Fruit fly (Drosophila melanogaster) whole organism, embryonic: ENCODE data around the gene CG32298.

Experiments used
- Aef1 ChIP-seq: fragments of 200-800 bp; sonication (Bioruptor generic); IDR thresholded peaks from 3 replicates; pipeline ENCODE4 v1.3.6; 2022; ENCODE audit warnings: missing biosample characterization, missing genetic modification characterization
- BEAF-32 ChIP-seq: fragments of 200-800 bp; sonication (Bioruptor generic); optimal IDR thresholded peaks from 3 replicates; lab custom pipeline; 2017; ENCODE audit warnings: missing biosample characterization, missing genetic modification characterization, mild to moderate bottlenecking, moderate library complexity, missing genetic modification reagents
- CG10274 ChIP-seq: fragments of 200-800 bp; sonication (Bioruptor generic); optimal IDR thresholded peaks from 3 replicates; lab custom pipeline; 2017; ENCODE audit warnings: missing biosample characterization, mild to moderate bottlenecking, missing genetic modification characterization
- CG10321 ChIP-seq: fragments of 200-800 bp; sonication (Bioruptor generic); IDR thresholded peaks from 2 replicates; pipeline ENCODE4 v1.3.6; 2022; ENCODE audit warnings: missing biosample characterization, missing genetic modification characterization
- CG13424 ChIP-seq: fragments of 200-800 bp; sonication (Bioruptor generic); optimal IDR thresholded peaks from 2 replicates; lab custom pipeline; 2019; ENCODE audit warnings: missing biosample characterization, mild to moderate bottlenecking, missing genetic modification characterization, moderate library complexity
- CG15269 ChIP-seq: fragments of 200-800 bp; sonication (Bioruptor generic); optimal IDR thresholded peaks from 2 replicates; lab custom pipeline; 2018; ENCODE audit warnings: missing biosample characterization, mild to moderate bottlenecking, missing genetic modification characterization, moderate library complexity
- CG15514 ChIP-seq: fragments of 200-800 bp; sonication (Bioruptor generic); optimal IDR thresholded peaks from 3 replicates; lab custom pipeline; 2017; ENCODE audit warnings: missing biosample characterization, missing genetic modification characterization, mild to moderate bottlenecking, moderate library complexity, missing genetic modification reagents
- CG17328 ChIP-seq: fragments of 200-800 bp; sonication (Bioruptor generic); IDR thresholded peaks from 2 replicates; pipeline ENCODE4 v1.3.6; 2022; ENCODE audit warnings: missing biosample characterization, missing genetic modification characterization
- CG18619 ChIP-seq: fragments of 200-800 bp; sonication (Bioruptor generic); optimal IDR thresholded peaks from 3 replicates; lab custom pipeline; 2017; ENCODE audit warnings: missing biosample characterization, mild to moderate bottlenecking, missing genetic modification characterization
- CG2116 ChIP-seq: fragments of 200-800 bp; sonication (Bioruptor generic); optimal IDR thresholded peaks from 3 replicates; lab custom pipeline; 2018; ENCODE audit warnings: missing biosample characterization, mild to moderate bottlenecking, missing genetic modification characterization
- CG3407 ChIP-seq: fragments of 200-800 bp; sonication (Bioruptor generic); optimal IDR thresholded peaks from 2 replicates; lab custom pipeline; 2018; ENCODE audit warnings: missing biosample characterization, mild to moderate bottlenecking, missing genetic modification characterization
- CG4282 ChIP-seq: fragments of 200-800 bp; sonication (Bioruptor generic); optimal IDR thresholded peaks from 2 replicates; lab custom pipeline; 2016; ENCODE audit warnings: missing biosample characterization, missing genetic modification characterization
- CG4404 ChIP-seq: fragments of 200-800 bp; sonication (Bioruptor generic); IDR thresholded peaks from 2 replicates; pipeline ENCODE4 v1.3.6; 2022; ENCODE audit warnings: missing biosample characterization, missing genetic modification characterization
- CG6854 ChIP-seq: fragments of 200-800 bp; sonication (Bioruptor generic); optimal IDR thresholded peaks from 3 replicates; lab custom pipeline; 2017; ENCODE audit warnings: missing biosample characterization, mild to moderate bottlenecking, missing genetic modification characterization
- CG8290 ChIP-seq, 3 experiments: fragments of 200-800 bp; sonication (Bioruptor generic); optimal IDR thresholded peaks; 2 replicates each; lab custom pipeline; 2016 to 2019; ENCODE audit warnings: missing biosample characterization in 3 of 3, missing genetic modification characterization in 3 of 3, mild to moderate bottlenecking in 2 of 3, moderate library complexity in 1 of 3
- CG9817 ChIP-seq: fragments of 200-800 bp; sonication (Bioruptor generic); optimal IDR thresholded peaks from 2 replicates; lab custom pipeline; 2018; ENCODE audit warnings: missing biosample characterization, mild to moderate bottlenecking, missing genetic modification characterization, moderate library complexity
- Camta ChIP-seq: fragments of 200-800 bp; sonication (Bioruptor generic); optimal IDR thresholded peaks from 2 replicates; lab custom pipeline; 2016; ENCODE audit warnings: missing biosample characterization, missing genetic modification characterization
- D19A ChIP-seq: fragments of 200-800 bp; optimal IDR thresholded peaks from 3 replicates; lab custom pipeline; 2019; ENCODE audit warnings: missing biosample characterization, mild to moderate bottlenecking, missing genetic modification characterization, moderate library complexity
- Dip2 ChIP-seq: fragments of 200-800 bp; sonication (Bioruptor generic); IDR thresholded peaks from 2 replicates; pipeline ENCODE4 v1.3.6; 2022; ENCODE audit warnings: missing biosample characterization, missing genetic modification characterization
- Ets97D ChIP-seq: fragments of 200-800 bp; sonication (Bioruptor generic); optimal IDR thresholded peaks from 3 replicates; lab custom pipeline; 2016; ENCODE audit warnings: missing biosample characterization, missing genetic modification characterization
- Fer2 ChIP-seq: fragments of 200-800 bp; sonication (Bioruptor generic); optimal IDR thresholded peaks from 2 replicates; lab custom pipeline; 2018; ENCODE audit warnings: missing biosample characterization, mild to moderate bottlenecking, missing genetic modification characterization, moderate library complexity
- Fer3 ChIP-seq: fragments of 200-800 bp; sonication (Bioruptor generic); optimal IDR thresholded peaks from 2 replicates; lab custom pipeline; 2018; ENCODE audit warnings: missing biosample characterization, mild to moderate bottlenecking, missing genetic modification characterization, moderate library complexity
- Jarid2 ChIP-seq: fragments of 200-800 bp; sonication (Bioruptor generic); optimal IDR thresholded peaks from 3 replicates; lab custom pipeline; 2017; ENCODE audit warnings: mild to moderate bottlenecking, missing biosample characterization, missing genetic modification reagents, missing genetic modification characterization
- Kr ChIP-seq: fragments of 200-800 bp; sonication (Bioruptor generic); optimal IDR thresholded peaks from 2 replicates; lab custom pipeline; 2017; ENCODE audit warnings: missing biosample characterization, mild to moderate bottlenecking, missing genetic modification characterization
- Max ChIP-seq: fragments of 200-800 bp; sonication (Bioruptor generic); optimal IDR thresholded peaks from 2 replicates; lab custom pipeline; 2016; ENCODE audit warnings: missing biosample characterization, mild to moderate bottlenecking, missing genetic modification characterization
- Rx ChIP-seq: fragments of 200-800 bp; sonication (Bioruptor generic); IDR thresholded peaks from 2 replicates; pipeline ENCODE4 v1.3.6; 2022; ENCODE audit warnings: missing biosample characterization, missing genetic modification characterization
- Spps ChIP-seq: fragments of 200-800 bp; sonication (Bioruptor generic); optimal IDR thresholded peaks from 2 replicates; lab custom pipeline; 2018; ENCODE audit warnings: missing biosample characterization, mild to moderate bottlenecking, missing genetic modification characterization
- Trl ChIP-seq, 3 experiments: fragments of >200 bp in 2 of 3; fragments of 200-800 bp in 1 of 3; sonication (Bioruptor generic) in 1 of 3; optimal IDR thresholded peaks; 2 replicates in 1 of 3; 3 replicates in 2 of 3; lab custom pipeline; 2016 to 2017; ENCODE audit warnings: missing biosample characterization in 1 of 3, missing genetic modification characterization in 1 of 3
- Vsx1 ChIP-seq: fragments of 200-800 bp; sonication (Bioruptor generic); optimal IDR thresholded peaks from 2 replicates; lab custom pipeline; 2017; ENCODE audit warnings: missing biosample characterization, mild to moderate bottlenecking, missing genetic modification characterization, missing genetic modification reagents
- Xrp1 ChIP-seq: fragments of 200-800 bp; sonication (Bioruptor generic); IDR thresholded peaks from 2 replicates; pipeline ENCODE4 v1.3.6; 2022; ENCODE audit warnings: missing biosample characterization, missing genetic modification characterization
- YL-1 ChIP-seq: fragments of 200-800 bp; sonication (Bioruptor generic); optimal IDR thresholded peaks from 3 replicates; lab custom pipeline; 2017; ENCODE audit warnings: missing biosample characterization, mild to moderate bottlenecking, missing genetic modification characterization
- btn ChIP-seq: fragments of 200-800 bp; sonication (Bioruptor generic); optimal IDR thresholded peaks from 2 replicates; lab custom pipeline; 2016; ENCODE audit warnings: missing biosample characterization, missing genetic modification characterization
- chn ChIP-seq: fragments of 200-800 bp; sonication (Bioruptor generic); optimal IDR thresholded peaks from 2 replicates; lab custom pipeline; 2016; ENCODE audit warnings: missing biosample characterization, missing genetic modification characterization
- dati ChIP-seq: fragments of 200-800 bp; sonication (Bioruptor generic); IDR thresholded peaks from 2 replicates; pipeline ENCODE4 v1.3.6; 2022; ENCODE audit warnings: missing biosample characterization, missing genetic modification characterization
- disco-r ChIP-seq: fragments of 200-800 bp; sonication (Bioruptor generic); optimal IDR thresholded peaks from 2 replicates; lab custom pipeline; 2016; ENCODE audit warnings: missing biosample characterization, missing genetic modification characterization
- dpn ChIP-seq, 2 experiments: fragments of 200-800 bp; sonication (Bioruptor generic); optimal IDR thresholded peaks; 3 replicates each; lab custom pipeline; 2016; ENCODE audit warnings: missing biosample characterization in 2 of 2, missing genetic modification characterization in 2 of 2
- ems ChIP-seq: fragments of 200-800 bp; sonication (Bioruptor generic); optimal IDR thresholded peaks from 3 replicates; lab custom pipeline; 2016; ENCODE audit warnings: missing biosample characterization, missing genetic modification characterization
- ftz-f1 ChIP-seq: fragments of 200-800 bp; sonication (Bioruptor generic); optimal IDR thresholded peaks from 2 replicates; lab custom pipeline; 2016; ENCODE audit warnings: missing biosample characterization, missing genetic modification characterization
- gro ChIP-seq: fragments of 200-800 bp; sonication (Bioruptor generic); optimal IDR thresholded peaks from 2 replicates; lab custom pipeline; 2016; ENCODE audit warnings: missing biosample characterization, missing genetic modification characterization
- kni ChIP-seq: fragments of 200-800 bp; sonication (Bioruptor generic); optimal IDR thresholded peaks from 3 replicates; lab custom pipeline; 2017; ENCODE audit warnings: mild to moderate bottlenecking, missing biosample characterization, missing genetic modification reagents, missing genetic modification characterization
- nerfin-1 ChIP-seq: fragments of 200-800 bp; sonication (Bioruptor generic); optimal IDR thresholded peaks from 3 replicates; lab custom pipeline; 2019; ENCODE audit warnings: missing biosample characterization, mild to moderate bottlenecking, missing genetic modification characterization, moderate library complexity
- nmo ChIP-seq: fragments of 200-800 bp; sonication (Bioruptor generic); optimal IDR thresholded peaks from 2 replicates; lab custom pipeline; 2018; ENCODE audit warnings: missing biosample characterization, mild to moderate bottlenecking, missing genetic modification characterization, moderate library complexity
- prd ChIP-seq, 3 experiments: fragments of >200 bp in 2 of 3; fragments of 200-800 bp in 1 of 3; sonication (Bioruptor generic) in 1 of 3; optimal IDR thresholded peaks in 2 of 3; IDR thresholded peaks in 1 of 3; 2 replicates in 2 of 3; 3 replicates in 1 of 3; pipeline versions ENCODE4 v1.3.6 to Lab custom; 2017 to 2022; ENCODE audit warnings: missing biosample characterization in 1 of 3, missing genetic modification characterization in 1 of 3
- sd ChIP-seq: fragments of 200-800 bp; sonication (Bioruptor generic); optimal IDR thresholded peaks from 3 replicates; lab custom pipeline; 2018; ENCODE audit warnings: missing biosample characterization, mild to moderate bottlenecking, missing genetic modification characterization, moderate library complexity
- sima ChIP-seq: fragments of 200-800 bp; sonication (Bioruptor generic); optimal IDR thresholded peaks from 2 replicates; lab custom pipeline; 2016; ENCODE audit warnings: missing biosample characterization, missing genetic modification characterization
- slbo ChIP-seq: fragments of 200-800 bp; sonication (Bioruptor generic); IDR thresholded peaks from 2 replicates; pipeline ENCODE4 v1.3.6; 2022; ENCODE audit warnings: missing biosample characterization, missing genetic modification characterization
- tna ChIP-seq: fragments of 200-800 bp; sonication (Bioruptor generic); IDR thresholded peaks from 2 replicates; pipeline ENCODE4 v1.3.6; 2022; ENCODE audit warnings: missing biosample characterization, missing genetic modification characterization; ENCODE audit not compliant: partially characterized antibody
- usp ChIP-seq: fragments of >200 bp; optimal IDR thresholded peaks from 2 replicates; lab custom pipeline; 2017; ENCODE audit warnings: missing biosample characterization, missing genetic modification characterization
- zfh1 ChIP-seq: fragments of 200-800 bp; sonication (Bioruptor generic); IDR thresholded peaks from 3 replicates; pipeline ENCODE4 v1.3.6; 2022; ENCODE audit warnings: missing biosample characterization, missing genetic modification characterization

Gene CG32298

DNA sequence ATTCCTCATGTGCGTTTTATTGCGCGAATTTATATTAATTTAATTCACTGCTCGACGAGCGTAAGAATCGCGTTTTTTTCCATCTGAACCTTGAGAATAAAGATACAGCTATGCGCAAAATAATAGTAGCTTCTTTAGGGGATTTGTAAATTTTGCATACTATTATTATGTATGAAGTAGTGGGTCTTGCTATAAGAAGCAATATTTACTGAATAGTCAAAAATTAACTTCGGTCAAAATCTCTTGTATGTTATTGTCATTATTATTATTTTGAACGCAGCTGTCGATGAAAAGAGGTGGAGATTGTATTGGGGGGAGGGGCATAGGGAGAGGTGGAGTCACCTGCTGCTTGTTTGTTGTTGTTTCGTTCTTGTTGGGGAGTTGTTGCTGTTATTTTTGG lies 28.0 kb upstream of the CG32298 start (continued):
- TF ChIP-seq YL-1 (no peak), CG10274 (GFP tag; lab: Kevin White, UChicago) (peak; percentile 77), Ets97D (GFP tag; lab: Kevin White, UChicago) (peak; percentile 77), sd (tag; lab: Kevin White, UChicago) (peak; percentile 58), CG2116 (GFP tag; lab: Kevin White, UChicago) (peak; percentile 27), zfh1 (GFP tag; lab: Robert Waterston, UW) (peak; percentile 84), Max (GFP tag; lab: Kevin White, UChicago) (peak; percentile 87), ems (GFP tag; lab: Kevin White, UChicago) (peak; percentile 71), CG15514 (peak; percentile 84), CG4282 (GFP tag; lab: Kevin White, UChicago) (no peak), CG15269 (tag; lab: Kevin White, UChicago) (peak; percentile 79), sima (GFP tag; lab: Kevin White, UChicago) (peak; percentile 78), Aef1 (GFP tag; lab: Robert Waterston, UW) (peak; percentile 92), Dip2 (peak; percentile 13; the same call in 1 of the 2 replicates), dati (peak; percentile 65), Camta (GFP tag; lab: Kevin White, UChicago) (peak; percentile 21), Fer2 (tag; lab: Kevin White, UChicago) (peak; percentile 29), nmo (GFP tag; lab: Kevin White, UChicago) (peak; percentile 76), tna (GFP tag; lab: Robert Waterston, UW) (no peak), Rx (GFP tag; lab: Robert Waterston, UW) (peak; percentile 73), Jarid2 (GFP tag; lab: Kevin White, UChicago) (peak; percentile 61), CG8290 (GFP tag; optimal IDR thresholded peaks at IDR 0.05; lab: Kevin White, UChicago) (peak; percentile 32), CG8290 (tag; optimal IDR thresholded peaks at IDR 0.05; lab: Kevin White, UChicago) (peak in 1 of 2 experiments; percentile 64), disco-r (GFP tag; lab: Kevin White, UChicago) (peak; percentile 42), nerfin-1 (tag; lab: Kevin White, UChicago) (peak; percentile 50), CG6854 (GFP tag; lab: Kevin White, UChicago) (peak; percentile 89), kni (GFP tag; lab: Kevin White, UChicago) (no peak), usp (GFP tag; lab: Kevin White, UChicago) (no peak), CG3407 (peak; percentile 47), Kr (GFP tag; lab: Kevin White, UChicago) (no peak), CG10321 (peak; percentile 43), prd (optimal IDR thresholded peaks at IDR 0.05; lab: Kevin White, UChicago) (no peak), prd (GFP tag; IDR thresholded peaks at IDR 0.05; lab: Robert Waterston, UW) (peak; percentile 91), Spps (tag; lab: Kevin White, UChicago) (peak; percentile 87), CG9817 (tag; lab: Kevin White, UChicago) (peak; percentile 42), CG17328 (GFP tag; lab: Robert Waterston, UW) (peak; percentile 89), btn (peak; percentile 52), chn (GFP tag; lab: Kevin White, UChicago) (peak; percentile 65), Fer3 (tag; lab: Kevin White, UChicago) (peak; percentile 86), CG4404 (GFP tag; lab: Robert Waterston, UW) (peak; percentile 72), ftz-f1 (peak; percentile 81), Trl (optimal IDR thresholded peaks at IDR 0.05; lab: Kevin White, UChicago) (no peak), Trl (GFP tag; optimal IDR thresholded peaks at IDR 0.05; lab: Kevin White, UChicago) (peak; percentile 75), CG13424 (tag; lab: Kevin White, UChicago) (peak; percentile 67), CG18619 (peak; percentile 60), BEAF-32 (GFP tag; lab: Kevin White, UChicago) (no peak), slbo (peak; percentile 90), Xrp1 (peak; percentile 90), Vsx1 (GFP tag; lab: Kevin White, UChicago) (peak; percentile 28), dpn (GFP tag; optimal IDR thresholded peaks at IDR 0.05; lab: Kevin White, UChicago) (peak; percentile 74), D19A (tag; lab: Kevin White, UChicago) (peak; percentile 88), gro (GFP tag; lab: Kevin White, UChicago) (peak; percentile 92)
